Fruit fly (Drosophila melanogaster) whole organism, adult: ENCODE results near the gene CG44141.

Experiments used
- CG11617 ChIP-seq: fragments of 200-800 bp; sonication (Bioruptor generic); optimal IDR thresholded peaks from 2 replicates; lab custom pipeline; 2017; ENCODE audit warnings: mild to moderate bottlenecking, missing biosample characterization, missing genetic modification reagents, missing genetic modification characterization
- CG12768 ChIP-seq: fragments of 200-800 bp; sonication (Bioruptor generic); optimal IDR thresholded peaks from 2 replicates; lab custom pipeline; 2017; ENCODE audit warnings: missing biosample characterization, missing genetic modification characterization, mild to moderate bottlenecking, moderate library complexity, missing genetic modification reagents
- CG14711 ChIP-seq: fragments of 200-800 bp; sonication (Bioruptor generic); optimal IDR thresholded peaks from 2 replicates; lab custom pipeline; 2018; ENCODE audit warnings: missing biosample characterization, mild to moderate bottlenecking, missing genetic modification characterization, moderate library complexity
- CG1620 ChIP-seq: fragments of 200-800 bp; sonication (Bioruptor generic); optimal IDR thresholded peaks from 2 replicates; lab custom pipeline; 2016; ENCODE audit warnings: missing biosample characterization, missing genetic modification characterization
- CG33017 ChIP-seq: fragments of 200-800 bp; sonication (Bioruptor generic); optimal IDR thresholded peaks from 2 replicates; lab custom pipeline; 2018; ENCODE audit warnings: missing biosample characterization, mild to moderate bottlenecking, missing genetic modification characterization, moderate library complexity
- CG5204 ChIP-seq: fragments of 200-800 bp; sonication (Bioruptor generic); optimal IDR thresholded peaks from 2 replicates; lab custom pipeline; 2016; ENCODE audit warnings: missing biosample characterization, missing genetic modification characterization
- CG7045 ChIP-seq: fragments of 200-800 bp; sonication (Bioruptor generic); optimal IDR thresholded peaks from 2 replicates; lab custom pipeline; 2017; ENCODE audit warnings: missing biosample characterization, mild to moderate bottlenecking, missing genetic modification characterization
- CG7101 ChIP-seq: fragments of 200-800 bp; sonication (Bioruptor generic); optimal IDR thresholded peaks from 2 replicates; lab custom pipeline; 2018; ENCODE audit warnings: missing biosample characterization, mild to moderate bottlenecking, missing genetic modification characterization, moderate library complexity
- Clk ChIP-seq: fragments of 200-800 bp; sonication (Bioruptor generic); optimal IDR thresholded peaks from 2 replicates; lab custom pipeline; 2017; ENCODE audit warnings: missing biosample characterization, missing genetic modification characterization
- Crg-1 ChIP-seq: fragments of 200-800 bp; sonication (Bioruptor generic); optimal IDR thresholded peaks from 2 replicates; lab custom pipeline; 2016; ENCODE audit warnings: missing biosample characterization, missing genetic modification characterization
- Hr96 ChIP-seq: fragments of 200-800 bp; sonication (Bioruptor generic); optimal IDR thresholded peaks from 2 replicates; lab custom pipeline; 2016; ENCODE audit warnings: missing biosample characterization, missing genetic modification characterization
- Mnt ChIP-seq: fragments of 200-800 bp; sonication (Bioruptor generic); optimal IDR thresholded peaks from 2 replicates; lab custom pipeline; 2016; ENCODE audit warnings: missing biosample characterization, mild to moderate bottlenecking, missing genetic modification characterization
- bab1 ChIP-seq: fragments of 200-800 bp; sonication (Bioruptor generic); optimal IDR thresholded peaks from 3 replicates; lab custom pipeline; 2019; ENCODE audit warnings: missing biosample characterization, mild to moderate bottlenecking, missing genetic modification characterization, moderate library complexity
- cic ChIP-seq: fragments of 200-800 bp; sonication (Bioruptor generic); optimal IDR thresholded peaks from 2 replicates; lab custom pipeline; 2017; ENCODE audit warnings: missing biosample characterization, mild to moderate bottlenecking, missing genetic modification characterization, moderate library complexity
- cnc ChIP-seq, 2 experiments: fragments of >200 bp; optimal IDR thresholded peaks; 2 replicates each; lab custom pipeline; 2017
- kay ChIP-seq: fragments of 200-800 bp; sonication (Bioruptor generic); peaks from one replicate; lab custom pipeline; 2016; ENCODE audit warnings: missing biosample characterization, missing genetic modification characterization, borderline replicate concordance
- ovo ChIP-seq: fragments of 200-800 bp; sonication (Bioruptor generic); optimal IDR thresholded peaks from 2 replicates; lab custom pipeline; 2016; ENCODE audit warnings: missing biosample characterization, missing genetic modification characterization
- pad ChIP-seq: fragments of 200-800 bp; sonication (Bioruptor generic); optimal IDR thresholded peaks from 3 replicates; lab custom pipeline; 2017; ENCODE audit warnings: missing biosample characterization, missing genetic modification characterization, mild to moderate bottlenecking, moderate library complexity, missing genetic modification reagents
- tj ChIP-seq: fragments of 200-800 bp; sonication (Bioruptor generic); optimal IDR thresholded peaks from 3 replicates; lab custom pipeline; 2017; ENCODE audit warnings: missing biosample characterization, mild to moderate bottlenecking, missing genetic modification characterization, moderate library complexity
- toe ChIP-seq: fragments of 200-800 bp; sonication (Bioruptor generic); optimal IDR thresholded peaks from 2 replicates; lab custom pipeline; 2016; ENCODE audit warnings: missing biosample characterization, missing genetic modification characterization

The CG44141 gene

dm6 chr2L:15628378-15628777 lies 30.9 kb downstream of the CG44141 start, which contains the start of gene CG7631:
Gene CG7631 (plus strand): TSS chr2L:15628678.
- TF ChIP-seq kay (no peak), tj (GFP tag; lab: Kevin White, UChicago) (no peak), CG14711 (no peak), CG11617 (no peak), Hr96 (GFP tag; lab: Kevin White, UChicago) (no peak), ovo (GFP tag; lab: Kevin White, UChicago) (no peak), Crg-1 (no peak), Clk (no peak), CG1620 (GFP tag; lab: Kevin White, UChicago) (no peak), toe (GFP tag; lab: Kevin White, UChicago) (no peak), pad (GFP tag; lab: Kevin White, UChicago) (no peak), CG5204 (GFP tag; lab: Kevin White, UChicago) (no peak)

- no peak for TF ChIP-seq ovo (GFP tag; lab: Kevin White, UChicago)
- TF ChIP-seq CG14711 = no peak
- no peak for TF ChIP-seq CG11617
- TF ChIP-seq cic (GFP tag; lab: Kevin White, UChicago) = no peak
Measured at dm6 chr2L:15623458-15623857, 35.8 kb downstream of the CG44141 start, which contains the start of gene Or35a. Gene Or35a (minus strand): TSS chr2L:15623558.

dm6 chr2L:15616697-15617096 lies 42.6 kb downstream of the CG44141 start, which contains the start of gene CG11865:
Gene CG11865 (plus strand): TSS chr2L:15616997.
- TF ChIP-seq CG11617 (no peak), CG33017 (no peak), ovo (GFP tag; lab: Kevin White, UChicago) (no peak), CG7045 (GFP tag; lab: Kevin White, UChicago) (no peak), kay (no peak), pad (GFP tag; lab: Kevin White, UChicago) (no peak), CG7101 (tag; lab: Kevin White, UChicago) (no peak), CG14711 (no peak), tj (GFP tag; lab: Kevin White, UChicago) (no peak), bab1 (GFP tag; lab: Kevin White, UChicago) (no peak), cnc (optimal IDR thresholded peaks at IDR 0.05; lab: Kevin White, UChicago) (no peak), Clk (no peak), toe (GFP tag; lab: Kevin White, UChicago) (no peak), CG12768 (GFP tag; lab: Kevin White, UChicago) (no peak)

- no peak for TF ChIP-seq bab1 (GFP tag; lab: Kevin White, UChicago)
- TF ChIP-seq Mnt (GFP tag; lab: Kevin White, UChicago) = no peak
- no peak for TF ChIP-seq toe (GFP tag; lab: Kevin White, UChicago)
- no peak for TF ChIP-seq tj (GFP tag; lab: Kevin White, UChicago)
- no peak for TF ChIP-seq CG12768 (GFP tag; lab: Kevin White, UChicago)
Measured at dm6 chr2L:15616251-15616650, 43.0 kb downstream of the CG44141 start, which contains the start of gene CG15253. Gene CG15253 (minus strand): TSS chr2L:15616351.

dm6 chr2L:15614728-15615127 lies 44.5 kb downstream of the CG44141 start, which contains the start of gene CG15254:
Gene CG15254 (minus strand): TSS chr2L:15614828.
- TF ChIP-seq pad (GFP tag; lab: Kevin White, UChicago) (no peak), cic (GFP tag; lab: Kevin White, UChicago) (no peak), CG1620 (GFP tag; lab: Kevin White, UChicago) (no peak), cnc (optimal IDR thresholded peaks at IDR 0.05; lab: Kevin White, UChicago) (no peak), Crg-1 (no peak), CG7045 (GFP tag; lab: Kevin White, UChicago) (no peak), CG33017 (no peak), bab1 (GFP tag; lab: Kevin White, UChicago) (no peak), CG7101 (tag; lab: Kevin White, UChicago) (no peak), CG5204 (GFP tag; lab: Kevin White, UChicago) (no peak), Clk (no peak), toe (GFP tag; lab: Kevin White, UChicago) (no peak)

dm6 chr2L:15613285-15613912 lies 45.9 kb downstream of the CG44141 start, which contains the start of gene Semp1:
Gene Semp1 (minus strand): TSS chr2L:15613335.
- no peak for TF ChIP-seq kay
- TF ChIP-seq pad (GFP tag; lab: Kevin White, UChicago) = no peak
- TF ChIP-seq CG11617 = no peak
- TF ChIP-seq CG14711 = no peak
- TF ChIP-seq CG12768 (GFP tag; lab: Kevin White, UChicago) = no peak
- no peak for TF ChIP-seq cnc (optimal IDR thresholded peaks at IDR 0.05; lab: Kevin White, UChicago)
- TF ChIP-seq CG1620 (GFP tag; lab: Kevin White, UChicago) = no peak

dm6 chr2L:15611669-15612308 lies 47.5 kb downstream of the CG44141 start, which contains the start of gene CG15255:
Gene CG15255 (minus strand): TSS chr2L:15611719.
- peak; percentile 82 for TF ChIP-seq kay
- TF ChIP-seq CG1620 (GFP tag; lab: Kevin White, UChicago) = no peak
- TF ChIP-seq toe (GFP tag; lab: Kevin White, UChicago) = no peak
- TF ChIP-seq cic (GFP tag; lab: Kevin White, UChicago) = no peak
- no peak for TF ChIP-seq CG7101 (tag; lab: Kevin White, UChicago)
- no peak for TF ChIP-seq CG14711
